Fruit fly (Drosophila melanogaster) whole organism, embryonic: Measurements from ENCODE around the gene Ccdc114.

Experiments used
- Aef1 ChIP-seq: fragments of 200-800 bp; sonication (Bioruptor generic); IDR thresholded peaks from 3 replicates; pipeline ENCODE4 v1.3.6; 2022; ENCODE audit warnings: missing biosample characterization, missing genetic modification characterization
- Atf-2 ChIP-seq: fragments of 200-800 bp; sonication (Bioruptor generic); optimal IDR thresholded peaks from 2 replicates; lab custom pipeline; 2016; ENCODE audit warnings: missing biosample characterization, missing genetic modification characterization
- CG10147 ChIP-seq: fragments of 200-800 bp; sonication (Bioruptor generic); optimal IDR thresholded peaks from 2 replicates; lab custom pipeline; 2019; ENCODE audit warnings: missing biosample characterization, mild to moderate bottlenecking, missing genetic modification characterization, moderate library complexity
- CG10959 ChIP-seq: fragments of 200-800 bp; sonication (Bioruptor generic); IDR thresholded peaks from 2 replicates; pipeline ENCODE4 v1.3.6; 2022; ENCODE audit warnings: missing biosample characterization, missing genetic modification characterization
- CG12104 ChIP-seq: fragments of 200-800 bp; sonication (Bioruptor generic); optimal IDR thresholded peaks from 3 replicates; lab custom pipeline; 2016; ENCODE audit warnings: missing biosample characterization, missing genetic modification characterization
- CG13424 ChIP-seq: fragments of 200-800 bp; sonication (Bioruptor generic); optimal IDR thresholded peaks from 2 replicates; lab custom pipeline; 2019; ENCODE audit warnings: missing biosample characterization, mild to moderate bottlenecking, missing genetic modification characterization, moderate library complexity
- CG14965 ChIP-seq: fragments of 200-800 bp; sonication (Bioruptor generic); optimal IDR thresholded peaks from 2 replicates; lab custom pipeline; 2016; ENCODE audit warnings: missing biosample characterization, missing genetic modification characterization, borderline replicate concordance
- CG15696 ChIP-seq: fragments of 200-800 bp; sonication (Bioruptor generic); optimal IDR thresholded peaks from 2 replicates; lab custom pipeline; 2019; ENCODE audit warnings: missing biosample characterization, mild to moderate bottlenecking, missing genetic modification characterization, moderate library complexity
- CG16863 ChIP-seq: fragments of 200-800 bp; sonication (Bioruptor generic); optimal IDR thresholded peaks from 3 replicates; lab custom pipeline; 2016; ENCODE audit warnings: missing biosample characterization, missing genetic modification characterization
- CG17385 ChIP-seq: fragments of 200-800 bp; sonication (Bioruptor generic); optimal IDR thresholded peaks from 3 replicates; lab custom pipeline; 2018; ENCODE audit warnings: missing biosample characterization, mild to moderate bottlenecking, missing genetic modification characterization
- CG17829 ChIP-seq: fragments of 200-800 bp; optimal IDR thresholded peaks from 2 replicates; lab custom pipeline; 2019; ENCODE audit warnings: missing biosample characterization, mild to moderate bottlenecking, missing genetic modification characterization, moderate library complexity
- CG18619 ChIP-seq: fragments of 200-800 bp; sonication (Bioruptor generic); optimal IDR thresholded peaks from 3 replicates; lab custom pipeline; 2017; ENCODE audit warnings: missing biosample characterization, mild to moderate bottlenecking, missing genetic modification characterization
- CG30431 ChIP-seq: fragments of 200-800 bp; sonication (Bioruptor generic); optimal IDR thresholded peaks from 2 replicates; lab custom pipeline; 2017; ENCODE audit warnings: missing biosample characterization, missing genetic modification characterization
- CG3726 ChIP-seq: fragments of 200-800 bp; sonication (Bioruptor generic); IDR thresholded peaks from 3 replicates; pipeline ENCODE4, ENCODE4 v1.3.6; 2022; ENCODE audit warnings: missing biosample characterization, missing genetic modification characterization
- CG4404 ChIP-seq: fragments of 200-800 bp; sonication (Bioruptor generic); IDR thresholded peaks from 2 replicates; pipeline ENCODE4 v1.3.6; 2022; ENCODE audit warnings: missing biosample characterization, missing genetic modification characterization
- CG7786 ChIP-seq: fragments of 200-800 bp; sonication (Bioruptor generic); optimal IDR thresholded peaks from 2 replicates; lab custom pipeline; 2016; ENCODE audit warnings: missing biosample characterization, missing genetic modification characterization
- CG8281 ChIP-seq: fragments of 200-800 bp; sonication (Bioruptor generic); optimal IDR thresholded peaks from 2 replicates; lab custom pipeline; 2018; ENCODE audit warnings: missing biosample characterization, mild to moderate bottlenecking, missing genetic modification characterization, moderate library complexity
- CG8765 ChIP-seq: fragments of 200-800 bp; sonication (Bioruptor generic); IDR thresholded peaks from 2 replicates; pipeline ENCODE4 v1.3.6; 2022; ENCODE audit warnings: missing biosample characterization, missing genetic modification characterization
- CG8924 ChIP-seq: fragments of 200-800 bp; optimal IDR thresholded peaks from 3 replicates; lab custom pipeline; 2019; ENCODE audit warnings: missing biosample characterization, mild to moderate bottlenecking, missing genetic modification characterization, moderate library complexity
- CG9727 ChIP-seq: fragments of 200-800 bp; sonication (Bioruptor generic); optimal IDR thresholded peaks from 3 replicates; lab custom pipeline; 2017; ENCODE audit warnings: missing biosample characterization, mild to moderate bottlenecking, missing genetic modification characterization
- CoRest ChIP-seq: fragments of 200-800 bp; sonication (Bioruptor generic); optimal IDR thresholded peaks from 3 replicates; lab custom pipeline; 2018; ENCODE audit warnings: missing biosample characterization, mild to moderate bottlenecking, missing genetic modification characterization, moderate library complexity
- D ChIP-seq, 2 experiments: fragments of 200-800 bp in 1 of 2; fragments of >200 bp in 1 of 2; sonication (Bioruptor generic) in 1 of 2; optimal IDR thresholded peaks; 2 replicates in 1 of 2; 3 replicates in 1 of 2; lab custom pipeline; 2017; ENCODE audit warnings: mild to moderate bottlenecking in 1 of 2, missing biosample characterization in 1 of 2, missing genetic modification characterization in 1 of 2, missing genetic modification reagents in 1 of 2
- Dad ChIP-seq: fragments of 200-800 bp; sonication (Bioruptor generic); optimal IDR thresholded peaks from 3 replicates; lab custom pipeline; 2016; ENCODE audit warnings: missing biosample characterization, missing genetic modification characterization
- H2.0 ChIP-seq: fragments of 200-800 bp; sonication (Bioruptor generic); IDR thresholded peaks from 2 replicates; pipeline ENCODE4 v1.3.6; 2022; ENCODE audit warnings: missing biosample characterization, missing genetic modification characterization
- HLH54F ChIP-seq: fragments of 200-800 bp; sonication (Bioruptor generic); optimal IDR thresholded peaks from 3 replicates; lab custom pipeline; 2016; ENCODE audit warnings: missing biosample characterization, missing genetic modification characterization
- Hsf ChIP-seq: fragments of 200-800 bp; sonication (Bioruptor generic); optimal IDR thresholded peaks from 3 replicates; lab custom pipeline; 2016; ENCODE audit warnings: missing biosample characterization, missing genetic modification characterization
- Myb ChIP-seq: fragments of 200-800 bp; sonication (Bioruptor generic); optimal IDR thresholded peaks from 2 replicates; lab custom pipeline; 2016; ENCODE audit warnings: missing biosample characterization, missing genetic modification characterization
- NC2α ChIP-seq: fragments of 200-800 bp; sonication (Bioruptor generic); optimal IDR thresholded peaks from 2 replicates; lab custom pipeline; 2016; ENCODE audit warnings: missing biosample characterization, missing genetic modification characterization
- Nf-YB ChIP-seq: fragments of 200-800 bp; sonication (Bioruptor generic); optimal IDR thresholded peaks from 3 replicates; lab custom pipeline; 2019; ENCODE audit warnings: missing biosample characterization, mild to moderate bottlenecking, missing genetic modification characterization, moderate library complexity
- Trl ChIP-seq, 3 experiments: fragments of >200 bp in 2 of 3; fragments of 200-800 bp in 1 of 3; sonication (Bioruptor generic) in 1 of 3; optimal IDR thresholded peaks; 2 replicates in 1 of 3; 3 replicates in 2 of 3; lab custom pipeline; 2016 to 2017; ENCODE audit warnings: missing biosample characterization in 1 of 3, missing genetic modification characterization in 1 of 3
- ac ChIP-seq: fragments of 200-800 bp; sonication (Bioruptor generic); optimal IDR thresholded peaks from 3 replicates; lab custom pipeline; 2017; ENCODE audit warnings: missing biosample characterization, mild to moderate bottlenecking, missing genetic modification characterization
- cg ChIP-seq: fragments of 200-800 bp; sonication (Bioruptor generic); optimal IDR thresholded peaks from 3 replicates; lab custom pipeline; 2019; ENCODE audit warnings: missing biosample characterization, mild to moderate bottlenecking, missing genetic modification characterization, moderate library complexity
- chif ChIP-seq, 2 experiments: fragments of 200-800 bp; sonication (Bioruptor generic); optimal IDR thresholded peaks; 3 replicates each; lab custom pipeline; 2016; ENCODE audit warnings: missing biosample characterization in 2 of 2, missing genetic modification characterization in 2 of 2
- crol ChIP-seq: fragments of 200-800 bp; sonication (Bioruptor generic); IDR thresholded peaks from 2 replicates; pipeline ENCODE4 v1.3.6; 2022; ENCODE audit warnings: missing biosample characterization, missing genetic modification characterization
- dmrt11E ChIP-seq: fragments of 200-800 bp; sonication (Bioruptor generic); optimal IDR thresholded peaks from 3 replicates; lab custom pipeline; 2018; ENCODE audit warnings: missing biosample characterization, mild to moderate bottlenecking, missing genetic modification characterization, moderate library complexity
- fd3F ChIP-seq: fragments of 200-800 bp; sonication (Bioruptor generic); optimal IDR thresholded peaks from 2 replicates; lab custom pipeline; 2018; ENCODE audit warnings: missing biosample characterization, mild to moderate bottlenecking, missing genetic modification characterization, moderate library complexity
- gem ChIP-seq: fragments of 200-800 bp; sonication (Bioruptor generic); optimal IDR thresholded peaks from 2 replicates; lab custom pipeline; 2019; ENCODE audit warnings: missing biosample characterization, mild to moderate bottlenecking, missing genetic modification characterization, moderate library complexity
- grau ChIP-seq: fragments of 200-800 bp; optimal IDR thresholded peaks from 3 replicates; lab custom pipeline; 2019; ENCODE audit warnings: missing biosample characterization, mild to moderate bottlenecking, missing genetic modification characterization, moderate library complexity
- inv ChIP-seq: fragments of 200-800 bp; sonication (Bioruptor generic); IDR thresholded peaks from 2 replicates; pipeline ENCODE4 v1.3.6; 2022; ENCODE audit warnings: missing biosample characterization, missing genetic modification characterization; ENCODE audit not compliant: partially characterized antibody
- kay ChIP-seq: fragments of 200-800 bp; sonication (Bioruptor generic); optimal IDR thresholded peaks from 2 replicates; lab custom pipeline; 2016; ENCODE audit warnings: missing biosample characterization, missing genetic modification characterization
- onecut ChIP-seq: fragments of 200-800 bp; sonication (Bioruptor generic); IDR thresholded peaks from 2 replicates; pipeline ENCODE4 v1.3.6; 2022; ENCODE audit warnings: missing biosample characterization, missing genetic modification characterization
- pho ChIP-seq: fragments of 200-800 bp; sonication (Bioruptor generic); optimal IDR thresholded peaks from 2 replicates; lab custom pipeline; 2016; ENCODE audit warnings: missing biosample characterization, missing genetic modification characterization
- phol ChIP-seq: fragments of 200-800 bp; sonication (Bioruptor generic); optimal IDR thresholded peaks from 3 replicates; lab custom pipeline; 2018; ENCODE audit warnings: missing biosample characterization, mild to moderate bottlenecking, missing genetic modification characterization, moderate library complexity
- rib ChIP-seq: fragments of 200-800 bp; sonication (Bioruptor generic); IDR thresholded peaks from 2 replicates; pipeline ENCODE4 v1.3.6; 2022; ENCODE audit warnings: missing biosample characterization, missing genetic modification characterization
- sens ChIP-seq: fragments of 200-800 bp; sonication (Bioruptor generic); peaks from one replicate; lab custom pipeline; 2016; ENCODE audit warnings: missing biosample characterization, missing genetic modification characterization
- slou ChIP-seq: fragments of 200-800 bp; sonication (Bioruptor generic); optimal IDR thresholded peaks from 3 replicates; lab custom pipeline; 2016; ENCODE audit warnings: missing biosample characterization, missing genetic modification characterization
- sr ChIP-seq: fragments of 200-800 bp; sonication (Bioruptor generic); IDR thresholded peaks from 3 replicates; pipeline ENCODE4 v1.3.6; 2022; ENCODE audit warnings: missing biosample characterization, missing genetic modification characterization
- tll ChIP-seq, 2 experiments: fragments of 200-800 bp in 1 of 2; fragments of >200 bp in 1 of 2; sonication (Bioruptor generic) in 1 of 2; optimal IDR thresholded peaks; 2 replicates each; lab custom pipeline; 2017 to 2019; ENCODE audit warnings: missing biosample characterization in 2 of 2, missing genetic modification characterization in 2 of 2, mild to moderate bottlenecking in 1 of 2, moderate library complexity in 1 of 2
- trem ChIP-seq: fragments of 200-800 bp; optimal IDR thresholded peaks from 3 replicates; lab custom pipeline; 2019; ENCODE audit warnings: missing biosample characterization, mild to moderate bottlenecking, missing genetic modification characterization, moderate library complexity
- zen ChIP-seq: fragments of 200-800 bp; sonication (Bioruptor generic); optimal IDR thresholded peaks from 3 replicates; lab custom pipeline; 2018; ENCODE audit warnings: missing biosample characterization, mild to moderate bottlenecking, missing genetic modification characterization, moderate library complexity

Ccdc114 gene

DNA sequence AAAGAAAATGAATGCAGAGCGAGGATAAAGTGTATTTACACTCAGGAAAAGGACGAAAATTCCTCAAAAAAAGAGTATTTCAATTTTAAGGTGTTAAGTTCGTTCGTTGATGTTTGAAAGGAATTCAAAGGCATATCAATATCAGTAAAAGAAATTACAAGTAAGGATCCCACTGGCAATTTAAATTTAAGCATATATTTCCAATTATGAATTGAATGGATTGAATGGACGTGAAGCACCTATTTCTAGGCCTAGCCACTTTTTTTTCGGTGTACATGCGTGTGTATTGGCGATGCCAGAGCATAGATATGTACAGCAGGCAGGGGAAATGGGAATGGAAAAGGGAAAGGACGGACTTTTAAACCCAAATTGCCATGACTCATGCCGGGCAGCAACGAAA, 6.0 kb upstream of the Ccdc114 start (continued):
- TF ChIP-seq chif (GFP tag; optimal IDR thresholded peaks at IDR 0.05; lab: Kevin White, UChicago) = peak in 1 of 2 experiments; percentile 28
- peak; percentile 28 for TF ChIP-seq phol (tag; lab: Kevin White, UChicago)
- no peak for TF ChIP-seq Aef1 (GFP tag; lab: Robert Waterston, UW)
- TF ChIP-seq CG9727 (GFP tag; lab: Kevin White, UChicago) = peak; percentile 49
- TF ChIP-seq gem (tag; lab: Kevin White, UChicago) = peak; percentile 63
- peak; percentile 82 for TF ChIP-seq CG15696 (tag; lab: Kevin White, UChicago)
- no peak for TF ChIP-seq CG30431 (GFP tag; lab: Kevin White, UChicago)
- peak; percentile 3 for TF ChIP-seq HLH54F (GFP tag; lab: Kevin White, UChicago)
- TF ChIP-seq grau = peak; percentile 17
- TF ChIP-seq CG10959 (GFP tag; lab: Robert Waterston, UW) = 0 out of 2 replicates have a peak, but pooled peaks have one; percentile 19
- no peak for TF ChIP-seq fd3F (GFP tag; lab: Kevin White, UChicago)
- peak; percentile 22 for TF ChIP-seq kay (GFP tag; lab: Kevin White, UChicago)
- TF ChIP-seq H2.0 (GFP tag; lab: Robert Waterston, UW) = no peak
- TF ChIP-seq sens = peak; percentile 66
- no peak for TF ChIP-seq sr (GFP tag; lab: Robert Waterston, UW)
- TF ChIP-seq trem (tag; lab: Kevin White, UChicago) = peak; percentile 17
- no peak for TF ChIP-seq CG10147 (GFP tag; lab: Kevin White, UChicago)
- no peak for TF ChIP-seq Nf-YB (GFP tag; lab: Kevin White, UChicago)
- no peak for TF ChIP-seq inv
- TF ChIP-seq slou (GFP tag; lab: Kevin White, UChicago) = no peak
- TF ChIP-seq CG4404 = peak; percentile 61
- TF ChIP-seq CG17829 = peak; percentile 68
- TF ChIP-seq tll (GFP tag; optimal IDR thresholded peaks at IDR 0.05; lab: Kevin White, UChicago) = peak; percentile 38 to 79
- no peak for TF ChIP-seq NC2α (GFP tag; lab: Kevin White, UChicago)
- no peak for TF ChIP-seq crol
- TF ChIP-seq dmrt11E (tag; lab: Kevin White, UChicago) = peak; percentile 73
- no peak for TF ChIP-seq CG14965 (GFP tag; lab: Kevin White, UChicago)
- TF ChIP-seq zen (tag; lab: Kevin White, UChicago) = peak; percentile 80
- TF ChIP-seq D (optimal IDR thresholded peaks at IDR 0.05; lab: Kevin White, UChicago) = no peak
- TF ChIP-seq D (GFP tag; optimal IDR thresholded peaks at IDR 0.05; lab: Kevin White, UChicago) = peak; percentile 42
- TF ChIP-seq CG8765 = peak; percentile 20; the same call in 1 of the 2 replicates
- TF ChIP-seq CG13424 (tag; lab: Kevin White, UChicago) = peak; percentile 24
- peak; percentile 38 for TF ChIP-seq Atf-2 (GFP tag; lab: Kevin White, UChicago)
- TF ChIP-seq Dad = no peak
- TF ChIP-seq CoRest (tag; lab: Kevin White, UChicago) = peak; percentile 23
- TF ChIP-seq Hsf = peak; percentile 21
- no peak for TF ChIP-seq CG7786 (GFP tag; lab: Kevin White, UChicago)
- TF ChIP-seq Myb (GFP tag; lab: Kevin White, UChicago) = no peak
- TF ChIP-seq CG12104 (GFP tag; lab: Kevin White, UChicago) = no peak
- TF ChIP-seq pho = no peak
- TF ChIP-seq Trl (optimal IDR thresholded peaks at IDR 0.05; lab: Kevin White, UChicago) = no peak
- peak; percentile 5 for TF ChIP-seq Trl (GFP tag; optimal IDR thresholded peaks at IDR 0.05; lab: Kevin White, UChicago)
- TF ChIP-seq CG17385 (GFP tag; lab: Kevin White, UChicago) = no peak
- TF ChIP-seq onecut (GFP tag; lab: Robert Waterston, UW) = 0 out of 2 replicates have a peak, but pooled peaks have one; percentile 9
- TF ChIP-seq rib (GFP tag; lab: Robert Waterston, UW) = no peak
- peak; percentile 27 for TF ChIP-seq ac
- TF ChIP-seq CG16863 (GFP tag; lab: Kevin White, UChicago) = peak; percentile 5
- TF ChIP-seq cg (GFP tag; lab: Kevin White, UChicago) = peak; percentile 48
- TF ChIP-seq CG3726 (GFP tag; lab: Robert Waterston, UW) = no peak
- TF ChIP-seq CG8924 (tag; lab: Kevin White, UChicago) = peak; percentile 23
- TF ChIP-seq CG8281 (tag; lab: Kevin White, UChicago) = no peak
- TF ChIP-seq CG18619 = no peak
